Fruit fly (Drosophila melanogaster) whole organism, embryonic: ENCODE data around the gene Nckx30C.

Experiments used
- B-H1 ChIP-seq: fragments of 200-800 bp; sonication (Bioruptor generic); IDR thresholded peaks from 3 replicates; pipeline ENCODE4 v1.3.6; 2022; ENCODE audit warnings: missing biosample characterization, missing genetic modification characterization
- C15 ChIP-seq: fragments of 200-800 bp; sonication (Bioruptor generic); IDR thresholded peaks from 3 replicates; pipeline ENCODE4 v1.3.6; 2022; ENCODE audit warnings: missing biosample characterization, missing genetic modification characterization
- CG10209 ChIP-seq: fragments of 200-800 bp; sonication (Bioruptor generic); optimal IDR thresholded peaks from 3 replicates; lab custom pipeline; 2017; ENCODE audit warnings: missing biosample characterization, mild to moderate bottlenecking, missing genetic modification characterization, missing genetic modification reagents
- CG12155 ChIP-seq: fragments of 200-800 bp; sonication (Bioruptor generic); optimal IDR thresholded peaks from 3 replicates; lab custom pipeline; 2016; ENCODE audit warnings: missing biosample characterization, missing genetic modification characterization
- CG14965 ChIP-seq: fragments of 200-800 bp; sonication (Bioruptor generic); optimal IDR thresholded peaks from 2 replicates; lab custom pipeline; 2016; ENCODE audit warnings: missing biosample characterization, missing genetic modification characterization, borderline replicate concordance
- CG16813 ChIP-seq: fragments of 200-800 bp; sonication (Bioruptor generic); IDR thresholded peaks from 3 replicates; pipeline ENCODE4 v1.3.6; 2022; ENCODE audit warnings: missing biosample characterization, missing genetic modification characterization; ENCODE audit not compliant: partially characterized antibody
- CG2202 ChIP-seq: fragments of 200-800 bp; sonication (Bioruptor generic); optimal IDR thresholded peaks from 2 replicates; lab custom pipeline; 2018; ENCODE audit warnings: missing biosample characterization, mild to moderate bottlenecking, missing genetic modification characterization
- CG2875 ChIP-seq: fragments of 200-800 bp; sonication (Bioruptor generic); optimal IDR thresholded peaks from 2 replicates; lab custom pipeline; 2017; ENCODE audit warnings: missing biosample characterization, mild to moderate bottlenecking, missing genetic modification characterization, missing genetic modification reagents
- CG30431 ChIP-seq: fragments of 200-800 bp; sonication (Bioruptor generic); optimal IDR thresholded peaks from 2 replicates; lab custom pipeline; 2017; ENCODE audit warnings: missing biosample characterization, missing genetic modification characterization
- CG31224 ChIP-seq: fragments of 200-800 bp; sonication (Bioruptor generic); IDR thresholded peaks from 2 replicates; pipeline ENCODE4 v1.3.6; 2022; ENCODE audit warnings: missing biosample characterization, missing genetic modification characterization
- CG32767 ChIP-seq: fragments of 200-800 bp; sonication (Bioruptor generic); IDR thresholded peaks from 2 replicates; pipeline ENCODE4 v1.3.6; 2022; ENCODE audit warnings: missing biosample characterization, missing genetic modification characterization
- CG42726 ChIP-seq: fragments of 200-800 bp; sonication (Bioruptor generic); IDR thresholded peaks from 2 replicates; pipeline ENCODE4 v1.3.6; 2022; ENCODE audit warnings: missing biosample characterization, missing genetic modification characterization; ENCODE audit not compliant: partially characterized antibody
- CG4820 ChIP-seq: fragments of 200-800 bp; sonication (Bioruptor generic); optimal IDR thresholded peaks from 3 replicates; lab custom pipeline; 2016; ENCODE audit warnings: missing biosample characterization, missing genetic modification characterization
- CG5180 ChIP-seq: fragments of 200-800 bp; sonication (Bioruptor generic); optimal IDR thresholded peaks from 3 replicates; lab custom pipeline; 2017; ENCODE audit warnings: missing biosample characterization, missing genetic modification characterization, mild to moderate bottlenecking, moderate library complexity, missing genetic modification reagents
- CG6254 ChIP-seq: fragments of 200-800 bp; sonication (Bioruptor generic); optimal IDR thresholded peaks from 3 replicates; lab custom pipeline; 2017; ENCODE audit warnings: mild to moderate bottlenecking, missing biosample characterization, missing genetic modification reagents, missing genetic modification characterization
- CTCF ChIP-seq: fragments of 200-800 bp; sonication (Bioruptor generic); optimal IDR thresholded peaks from 2 replicates; lab custom pipeline; 2017; ENCODE audit warnings: missing biosample characterization, mild to moderate bottlenecking, missing genetic modification characterization, moderate library complexity
- Dad ChIP-seq: fragments of 200-800 bp; sonication (Bioruptor generic); optimal IDR thresholded peaks from 3 replicates; lab custom pipeline; 2016; ENCODE audit warnings: missing biosample characterization, missing genetic modification characterization
- Dbx ChIP-seq: fragments of 200-800 bp; sonication (Bioruptor generic); IDR thresholded peaks from 3 replicates; pipeline ENCODE4 v1.3.6; 2022; ENCODE audit warnings: missing biosample characterization, missing genetic modification characterization
- Dek ChIP-seq: fragments of 200-800 bp; sonication (Bioruptor generic); optimal IDR thresholded peaks from 3 replicates; lab custom pipeline; 2019; ENCODE audit warnings: missing biosample characterization, mild to moderate bottlenecking, missing genetic modification characterization, moderate library complexity
- Dip3 ChIP-seq: fragments of 200-800 bp; sonication (Bioruptor generic); optimal IDR thresholded peaks from 3 replicates; lab custom pipeline; 2016; ENCODE audit warnings: missing biosample characterization, missing genetic modification characterization
- Dref ChIP-seq: fragments of 200-800 bp; sonication (Bioruptor generic); IDR thresholded peaks from 2 replicates; pipeline ENCODE4 v1.3.6; 2022; ENCODE audit warnings: missing biosample characterization, missing genetic modification characterization
- Hmx ChIP-seq: fragments of 200-800 bp; sonication (Bioruptor generic); optimal IDR thresholded peaks from 2 replicates; lab custom pipeline; 2016; ENCODE audit warnings: missing biosample characterization, missing genetic modification characterization
- Lhr ChIP-seq: fragments of 200-800 bp; sonication (Bioruptor generic); optimal IDR thresholded peaks from 3 replicates; lab custom pipeline; 2017; ENCODE audit warnings: mild to moderate bottlenecking, missing biosample characterization, missing genetic modification reagents, missing genetic modification characterization
- Mes4 ChIP-seq: fragments of 200-800 bp; sonication (Bioruptor generic); optimal IDR thresholded peaks from 2 replicates; lab custom pipeline; 2016; ENCODE audit warnings: missing biosample characterization, missing genetic modification characterization
- Optix ChIP-seq: fragments of 200-800 bp; sonication (Bioruptor generic); IDR thresholded peaks from 3 replicates; pipeline ENCODE4 v1.3.6; 2022; ENCODE audit warnings: missing biosample characterization, missing genetic modification characterization
- PHDP ChIP-seq: fragments of 200-800 bp; sonication (Bioruptor generic); optimal IDR thresholded peaks from 3 replicates; lab custom pipeline; 2018; ENCODE audit warnings: missing biosample characterization, mild to moderate bottlenecking, missing genetic modification characterization, moderate library complexity
- Xbp1 ChIP-seq: fragments of 200-800 bp; sonication (Bioruptor generic); optimal IDR thresholded peaks from 3 replicates; lab custom pipeline; 2016; ENCODE audit warnings: missing biosample characterization, mild to moderate bottlenecking, missing genetic modification characterization
- Xrp1 ChIP-seq: fragments of 200-800 bp; sonication (Bioruptor generic); IDR thresholded peaks from 2 replicates; pipeline ENCODE4 v1.3.6; 2022; ENCODE audit warnings: missing biosample characterization, missing genetic modification characterization
- ab ChIP-seq: fragments of 200-800 bp; sonication (Bioruptor generic); optimal IDR thresholded peaks from 2 replicates; lab custom pipeline; 2016; ENCODE audit warnings: missing biosample characterization, missing genetic modification characterization
- ase ChIP-seq: fragments of 200-800 bp; sonication (Bioruptor generic); IDR thresholded peaks from 3 replicates; pipeline ENCODE4 v1.3.6; 2022; ENCODE audit warnings: missing biosample characterization, missing genetic modification characterization
- ash1 ChIP-seq: fragments of 200-800 bp; sonication (Bioruptor generic); optimal IDR thresholded peaks from 2 replicates; lab custom pipeline; 2018; ENCODE audit warnings: missing biosample characterization, mild to moderate bottlenecking, missing genetic modification characterization
- az2 ChIP-seq: fragments of 200-800 bp; sonication (Bioruptor generic); optimal IDR thresholded peaks from 3 replicates; lab custom pipeline; 2016; ENCODE audit warnings: missing biosample characterization, missing genetic modification characterization
- caup ChIP-seq: fragments of 200-800 bp; sonication (Bioruptor generic); optimal IDR thresholded peaks from 3 replicates; lab custom pipeline; 2017; ENCODE audit warnings: missing biosample characterization, mild to moderate bottlenecking, missing genetic modification characterization, moderate library complexity; ENCODE audit not compliant: severe bottlenecking
- chm ChIP-seq: fragments of 200-800 bp; sonication (Bioruptor generic); IDR thresholded peaks from 2 replicates; pipeline ENCODE4 v1.3.6; 2022; ENCODE audit warnings: missing biosample characterization, missing genetic modification characterization
- corto ChIP-seq: fragments of 200-800 bp; sonication (Bioruptor generic); optimal IDR thresholded peaks from 2 replicates; lab custom pipeline; 2016; ENCODE audit warnings: missing biosample characterization, mild to moderate bottlenecking, missing genetic modification characterization, moderate library complexity
- dimm ChIP-seq: fragments of 200-800 bp; sonication (Bioruptor generic); IDR thresholded peaks from 2 replicates; pipeline ENCODE4 v1.3.6; 2022; ENCODE audit warnings: missing biosample characterization, missing genetic modification characterization
- esg ChIP-seq: fragments of 200-800 bp; sonication (Bioruptor generic); conservative IDR thresholded peaks from 2 replicates; pipeline ENCODE4 v1.3.6; 2022; ENCODE audit warnings: missing biosample characterization, missing genetic modification characterization
- fru ChIP-seq: fragments of >200 bp; optimal IDR thresholded peaks from 2 replicates; lab custom pipeline; 2017
- gce ChIP-seq: fragments of 200-800 bp; sonication (Bioruptor generic); IDR thresholded peaks from 3 replicates; pipeline ENCODE4 v1.3.6; 2022; ENCODE audit warnings: missing biosample characterization, missing genetic modification characterization
- gt ChIP-seq: fragments of 200-800 bp; sonication (Bioruptor generic); IDR thresholded peaks from 2 replicates; pipeline ENCODE4 v1.3.6; 2022; ENCODE audit warnings: missing biosample characterization, missing genetic modification characterization
- hth ChIP-seq: fragments of >200 bp; optimal IDR thresholded peaks from 2 replicates; lab custom pipeline; 2017; ENCODE audit warnings: inconsistent platforms
- ind ChIP-seq: fragments of 200-800 bp; sonication (Bioruptor generic); optimal IDR thresholded peaks from 3 replicates; lab custom pipeline; 2016; ENCODE audit warnings: missing biosample characterization, missing genetic modification characterization
- knrl ChIP-seq: fragments of 200-800 bp; sonication (Bioruptor generic); IDR thresholded peaks from 3 replicates; pipeline ENCODE4 v1.3.6; 2022; ENCODE audit warnings: missing biosample characterization, missing genetic modification characterization; ENCODE audit not compliant: partially characterized antibody
- nau ChIP-seq: fragments of 200-800 bp; sonication (Bioruptor generic); optimal IDR thresholded peaks from 3 replicates; lab custom pipeline; 2017; ENCODE audit warnings: missing biosample characterization, mild to moderate bottlenecking, missing genetic modification characterization, missing genetic modification reagents
- peb ChIP-seq: fragments of 200-800 bp; sonication (Bioruptor generic); IDR thresholded peaks from 2 replicates; pipeline ENCODE4 v1.3.6; 2022; ENCODE audit warnings: missing biosample characterization, missing genetic modification characterization
- pfk ChIP-seq: fragments of 200-800 bp; sonication (Bioruptor generic); optimal IDR thresholded peaks from 2 replicates; lab custom pipeline; 2018; ENCODE audit warnings: missing biosample characterization, mild to moderate bottlenecking, missing genetic modification characterization, moderate library complexity
- pho ChIP-seq: fragments of 200-800 bp; sonication (Bioruptor generic); optimal IDR thresholded peaks from 2 replicates; lab custom pipeline; 2016; ENCODE audit warnings: missing biosample characterization, missing genetic modification characterization
- sc ChIP-seq, 3 experiments: fragments of >200 bp in 2 of 3; fragments of 200-800 bp in 1 of 3; sonication (Bioruptor generic) in 1 of 3; optimal IDR thresholded peaks; 2 replicates in 2 of 3; 3 replicates in 1 of 3; lab custom pipeline; 2017; ENCODE audit warnings: mild to moderate bottlenecking in 1 of 3, missing biosample characterization in 1 of 3, missing genetic modification characterization in 1 of 3, missing genetic modification reagents in 1 of 3
- slp2 ChIP-seq: fragments of 200-800 bp; sonication (Bioruptor generic); optimal IDR thresholded peaks from 2 replicates; lab custom pipeline; 2016; ENCODE audit warnings: missing biosample characterization, missing genetic modification characterization
- tap ChIP-seq: fragments of 200-800 bp; optimal IDR thresholded peaks from 3 replicates; lab custom pipeline; 2019; ENCODE audit warnings: missing biosample characterization, mild to moderate bottlenecking, missing genetic modification characterization, moderate library complexity
- tin ChIP-seq: fragments of 200-800 bp; sonication (Bioruptor generic); optimal IDR thresholded peaks from 3 replicates; lab custom pipeline; 2016; ENCODE audit warnings: missing biosample characterization, missing genetic modification characterization
- zfh2 ChIP-seq: fragments of 200-800 bp; sonication (Bioruptor generic); optimal IDR thresholded peaks from 2 replicates; lab custom pipeline; 2016; ENCODE audit warnings: missing biosample characterization, missing genetic modification characterization

Gene Nckx30C

dm6 chr2L:9774980-9775628 lies 28.8 kb upstream of the Nckx30C start, which contains the start of the genes ppk11 and ppk16 (continued):
- no peak for TF ChIP-seq ind (GFP tag; lab: Kevin White, UChicago)
- no peak for TF ChIP-seq ab
- TF ChIP-seq tap (tag; lab: Kevin White, UChicago) = no peak
- TF ChIP-seq CG30431 (GFP tag; lab: Kevin White, UChicago) = no peak
- no peak for TF ChIP-seq ash1 (GFP tag; lab: Kevin White, UChicago)
- TF ChIP-seq pho (GFP tag; lab: Kevin White, UChicago) = peak; percentile 32
- peak; percentile 47 for TF ChIP-seq CG2875 (GFP tag; lab: Kevin White, UChicago)
- TF ChIP-seq slp2 = no peak
- no peak for TF ChIP-seq esg (GFP tag; lab: Robert Waterston, UW)
- TF ChIP-seq peb = no peak
- TF ChIP-seq CG31224 (GFP tag; lab: Robert Waterston, UW) = 0 out of 2 replicates have a peak, but pooled peaks have one; percentile 5
- TF ChIP-seq pfk = no peak
- TF ChIP-seq CG4820 (GFP tag; lab: Kevin White, UChicago) = no peak
- no peak for TF ChIP-seq Dip3
- no peak for TF ChIP-seq CTCF
- no peak for TF ChIP-seq hth (lab: Kevin White, UChicago)
- TF ChIP-seq CG10209 (GFP tag; lab: Kevin White, UChicago) = peak; percentile 53
- peak; percentile 25 for TF ChIP-seq CG14965 (GFP tag; lab: Kevin White, UChicago)
- no peak for TF ChIP-seq tin (GFP tag; lab: Kevin White, UChicago)
- no peak for TF ChIP-seq Optix
- no peak for TF ChIP-seq CG42726 (GFP tag; lab: Robert Waterston, UW)
- no peak for TF ChIP-seq sc (optimal IDR thresholded peaks at IDR 0.05; lab: Kevin White, UChicago)
- peak; percentile 7 for TF ChIP-seq sc (GFP tag; optimal IDR thresholded peaks at IDR 0.05; lab: Kevin White, UChicago)
- no peak for TF ChIP-seq CG16813 (GFP tag; lab: Robert Waterston, UW)
- TF ChIP-seq Lhr (GFP tag; lab: Kevin White, UChicago) = no peak
- no peak for TF ChIP-seq CG6254 (GFP tag; lab: Kevin White, UChicago)
- TF ChIP-seq CG12155 (GFP tag; lab: Kevin White, UChicago) = no peak
- TF ChIP-seq Xrp1 (GFP tag; lab: Robert Waterston, UW) = peak; percentile 77
- TF ChIP-seq zfh2 (GFP tag; lab: Kevin White, UChicago) = no peak
- TF ChIP-seq CG32767 (GFP tag; lab: Robert Waterston, UW) = no peak
- TF ChIP-seq caup (GFP tag; lab: Kevin White, UChicago) = peak; percentile 35
- TF ChIP-seq C15 (GFP tag; lab: Robert Waterston, UW) = no peak
- TF ChIP-seq knrl (GFP tag; lab: Robert Waterston, UW) = no peak
- TF ChIP-seq PHDP = peak; percentile 46
- TF ChIP-seq Mes4 = no peak
- no peak for TF ChIP-seq gt (GFP tag; lab: Robert Waterston, UW)
- no peak for TF ChIP-seq Hmx (GFP tag; lab: Kevin White, UChicago)
- TF ChIP-seq az2 (GFP tag; lab: Kevin White, UChicago) = no peak
- no peak for TF ChIP-seq ase (GFP tag; lab: Robert Waterston, UW)
- no peak for TF ChIP-seq nau
- no peak for TF ChIP-seq Xbp1 (GFP tag; lab: Kevin White, UChicago)
- TF ChIP-seq B-H1 = no peak
- no peak for TF ChIP-seq Dref (GFP tag; lab: Robert Waterston, UW)
- no peak for TF ChIP-seq corto (GFP tag; lab: Kevin White, UChicago)
- TF ChIP-seq chm = no peak
- no peak for TF ChIP-seq Dek (tag; lab: Kevin White, UChicago)
- TF ChIP-seq Dbx (GFP tag; lab: Robert Waterston, UW) = no peak
- no peak for TF ChIP-seq Dad
- TF ChIP-seq CG2202 (tag; lab: Kevin White, UChicago) = peak; percentile 12
- no peak for TF ChIP-seq CG5180 (GFP tag; lab: Kevin White, UChicago)
- TF ChIP-seq gce (GFP tag; lab: Robert Waterston, UW) = no peak
- TF ChIP-seq dimm (GFP tag; lab: Robert Waterston, UW) = no peak
- TF ChIP-seq fru (lab: Kevin White, UChicago) = no peak
